Worm (Caenorhabditis elegans) whole organism, young adult: ENCODE data around the gene spat-3.

Source experiments
- B0336.3 ChIP-seq: fragments of 200-800 bp; sonication (Bioruptor generic); IDR thresholded peaks from 2 replicates; pipeline ENCODE4 v1.3.6; 2022; ENCODE audit warnings: missing genetic modification characterization, missing compliant biosample characterization
- C06A6.2 ChIP-seq: fragments of 200-800 bp; sonication (Bioruptor generic); conservative IDR thresholded peaks from 2 replicates; pipeline ENCODE4 v1.3.6; 2022; ENCODE audit warnings: missing genetic modification characterization, missing compliant biosample characterization
- F33H1.4 ChIP-seq: fragments of 200-800 bp; sonication (Bioruptor generic); IDR thresholded peaks from 2 replicates; pipeline ENCODE4 v1.3.6; 2022; ENCODE audit warnings: missing genetic modification reagents, missing genetic modification characterization, missing compliant biosample characterization
- F49E8.2 ChIP-seq: sonication (generic microtip); optimal IDR thresholded peaks from 3 replicates; lab custom pipeline; 2017; ENCODE audit warnings: missing genetic modification characterization, mild to moderate bottlenecking, missing compliant biosample characterization, antibody characterized with exemption, moderate library complexity; ENCODE audit not compliant: insufficient read depth
- F57C9.4 ChIP-seq: sonication (generic microtip); optimal IDR thresholded peaks from 2 replicates; lab custom pipeline; 2017; ENCODE audit warnings: mild to moderate bottlenecking, missing genetic modification characterization, missing compliant biosample characterization
- K11D2.4 ChIP-seq: fragments of 200-800 bp; sonication (Bioruptor generic); IDR thresholded peaks from 2 replicates; pipeline ENCODE4 v1.3.6; 2022; ENCODE audit warnings: missing genetic modification reagents, missing genetic modification characterization, missing compliant biosample characterization
- Y79H2A.3 ChIP-seq: fragments of 200-800 bp; sonication (Bioruptor generic); conservative IDR thresholded peaks from 2 replicates; pipeline ENCODE4 v1.3.6; 2022; ENCODE audit warnings: missing genetic modification reagents, missing genetic modification characterization, missing compliant biosample characterization
- Y95B8A.8 ChIP-seq: fragments of 200-800 bp; sonication (Bioruptor generic); IDR thresholded peaks from 2 replicates; pipeline ENCODE4 v1.3.6; 2022; ENCODE audit warnings: missing genetic modification reagents, missing genetic modification characterization, missing compliant biosample characterization
- ZK185.1 ChIP-seq: sonication (generic microtip); optimal IDR thresholded peaks from 2 replicates; lab custom pipeline; 2016; ENCODE audit warnings: mild to moderate bottlenecking, missing genetic modification characterization, missing compliant biosample characterization; ENCODE audit not compliant: poor library complexity, severe bottlenecking
- aptf-2 ChIP-seq: fragments of 200-800 bp; sonication (Bioruptor generic); conservative IDR thresholded peaks from 2 replicates; pipeline ENCODE4 v1.3.6; 2022; ENCODE audit warnings: missing genetic modification reagents, missing genetic modification characterization, missing compliant biosample characterization
- attf-5 ChIP-seq: fragments of 200-800 bp; sonication (Bioruptor generic); optimal IDR thresholded peaks from 2 replicates; lab custom pipeline; 2018; ENCODE audit warnings: mild to moderate bottlenecking, missing genetic modification characterization, missing compliant biosample characterization
- attf-6 ChIP-seq: fragments of 200-800 bp; sonication (Bioruptor generic); IDR thresholded peaks from 2 replicates; pipeline ENCODE4 v1.3.6; 2022; ENCODE audit warnings: missing genetic modification reagents, missing genetic modification characterization, missing compliant biosample characterization
- bed-1 ChIP-seq: fragments of 200-800 bp; sonication (Bioruptor generic); IDR thresholded peaks from 2 replicates; pipeline ENCODE4 v1.3.6; 2022; ENCODE audit warnings: missing genetic modification reagents, missing genetic modification characterization, missing compliant biosample characterization
- cebp-1 ChIP-seq, 2 experiments: fragments of 200-800 bp in 1 of 2; sonication (Bioruptor generic) in 1 of 2; sonication (generic microtip) in 1 of 2; IDR thresholded peaks in 1 of 2; optimal IDR thresholded peaks in 1 of 2; 2 replicates each; pipeline versions ENCODE4 v1.3.6 to Lab custom; 2017 to 2022; ENCODE audit warnings: missing compliant biosample characterization in 2 of 2, missing genetic modification characterization in 2 of 2, mild to moderate bottlenecking in 1 of 2, missing genetic modification reagents in 1 of 2, moderate library complexity in 1 of 2
- ceh-100 ChIP-seq: fragments of 200-800 bp; sonication (Bioruptor generic); IDR thresholded peaks from 2 replicates; pipeline ENCODE4 v1.3.6; 2022; ENCODE audit warnings: missing genetic modification reagents, missing genetic modification characterization, missing compliant biosample characterization
- ceh-40 ChIP-seq: fragments of 200-800 bp; sonication (Bioruptor generic); IDR thresholded peaks from 2 replicates; pipeline ENCODE4 v1.3.6; 2022; ENCODE audit warnings: missing genetic modification characterization, missing compliant biosample characterization
- ceh-79 ChIP-seq: sonication (generic microtip); optimal IDR thresholded peaks from 2 replicates; lab custom pipeline; 2017; ENCODE audit warnings: mild to moderate bottlenecking, missing genetic modification characterization, missing compliant biosample characterization
- die-1 ChIP-seq: sonication (generic microtip); optimal IDR thresholded peaks from 2 replicates; lab custom pipeline; 2016; ENCODE audit warnings: missing genotype, mild to moderate bottlenecking, missing genetic modification characterization, missing compliant biosample characterization
- dox-1 ChIP-seq: fragments of 200-800 bp; sonication (Bioruptor generic); IDR thresholded peaks from 2 replicates; pipeline ENCODE4 v1.3.6; 2022; ENCODE audit warnings: missing genetic modification reagents, missing genetic modification characterization, missing compliant biosample characterization
- dpff-1 ChIP-seq: sonication (generic microtip); optimal IDR thresholded peaks from 2 replicates; lab custom pipeline; 2017; ENCODE audit warnings: mild to moderate bottlenecking, missing genetic modification characterization, missing compliant biosample characterization
- egrh-3 ChIP-seq: fragments of 200-800 bp; sonication (Bioruptor generic); IDR thresholded peaks from 2 replicates; pipeline ENCODE4 v1.3.6; 2022; ENCODE audit warnings: missing genetic modification reagents, missing genetic modification characterization, missing compliant biosample characterization
- ets-4 ChIP-seq: fragments of 200-800 bp; sonication (Bioruptor generic); optimal IDR thresholded peaks from 2 replicates; lab custom pipeline; 2018; ENCODE audit warnings: mild to moderate bottlenecking, missing genetic modification characterization, missing compliant biosample characterization
- fkh-3 ChIP-seq: sonication (generic microtip); optimal IDR thresholded peaks from 2 replicates; lab custom pipeline; 2016; ENCODE audit warnings: mild to moderate bottlenecking, missing genetic modification characterization, missing compliant biosample characterization
- him-1 ChIP-seq: sonication (generic microtip); optimal IDR thresholded peaks from 2 replicates; lab custom pipeline; 2016; ENCODE audit warnings: missing genotype, missing genetic modification reagents, missing genetic modification characterization, missing compliant biosample characterization
- hmg-1.2 ChIP-seq: fragments of 200-800 bp; sonication (Bioruptor generic); IDR thresholded peaks from 2 replicates; pipeline ENCODE4 v1.3.6; 2022; ENCODE audit warnings: missing genetic modification reagents, missing genetic modification characterization, missing compliant biosample characterization
- hrde-1 ChIP-seq: sonication (generic microtip); optimal IDR thresholded peaks from 2 replicates; lab custom pipeline; 2016; ENCODE audit warnings: missing genetic modification characterization, mild to moderate bottlenecking, missing compliant biosample characterization, moderate library complexity, missing genotype, missing genetic modification reagents, borderline replicate concordance
- let-607 ChIP-seq, 2 experiments: fragments of 200-800 bp in 1 of 2; sonication (Bioruptor generic) in 1 of 2; sonication (generic microtip) in 1 of 2; optimal IDR thresholded peaks; 2 replicates each; lab custom pipeline; 2016 to 2018; ENCODE audit warnings: mild to moderate bottlenecking in 2 of 2, missing compliant biosample characterization in 2 of 2, missing genetic modification characterization in 2 of 2, moderate library complexity in 2 of 2, missing genotype in 1 of 2
- lin-40 ChIP-seq: sonication (generic microtip); optimal IDR thresholded peaks from 2 replicates; lab custom pipeline; 2016; ENCODE audit warnings: missing genetic modification characterization, mild to moderate bottlenecking, missing compliant biosample characterization, missing genotype, missing genetic modification reagents
- madf-3 ChIP-seq: fragments of 200-800 bp; sonication (Bioruptor generic); IDR thresholded peaks from 2 replicates; pipeline ENCODE4 v1.3.6; 2022; ENCODE audit warnings: missing genetic modification reagents, missing genetic modification characterization, missing compliant biosample characterization
- mel-28 ChIP-seq: sonication (generic microtip); optimal IDR thresholded peaks from 2 replicates; lab custom pipeline; 2016; ENCODE audit warnings: borderline replicate concordance, mild to moderate bottlenecking, missing genetic modification characterization, missing compliant biosample characterization
- pha-4 ChIP-seq: fragments of 150-350 bp; sonication (generic microtip); optimal IDR thresholded peaks from 2 replicates; lab custom pipeline; 2014; ENCODE audit warnings: missing biosample characterization, missing genetic modification reagents, missing genetic modification characterization
- rcor-1 ChIP-seq: fragments of 200-800 bp; sonication (Bioruptor generic); IDR thresholded peaks from 2 replicates; pipeline ENCODE4 v1.3.6; 2022; ENCODE audit warnings: missing genetic modification reagents, missing genetic modification characterization, missing compliant biosample characterization
- snpc-4 ChIP-seq, 5 experiments: fragments of 150-350 bp in 1 of 5; sonication (generic microtip) in 4 of 5; optimal IDR thresholded peaks; 2 replicates each; lab custom pipeline; 2014 to 2018; ENCODE audit warnings: missing genetic modification characterization in 5 of 5, missing biosample characterization in 3 of 5, antibody characterized with exemption in 2 of 5, mild to moderate bottlenecking in 2 of 5, missing compliant biosample characterization in 2 of 5, missing genotype in 2 of 5, moderate library complexity in 2 of 5, missing genetic modification reagents in 1 of 5
- unc-62 ChIP-seq: fragments of 150-350 bp; optimal IDR thresholded peaks from 2 replicates; lab custom pipeline; 2014; ENCODE audit warnings: missing biosample characterization, missing genetic modification reagents, missing genetic modification characterization
- xnd-1 ChIP-seq: sonication (generic microtip); optimal IDR thresholded peaks from 2 replicates; lab custom pipeline; 2016; ENCODE audit warnings: missing genotype, missing genetic modification reagents, missing genetic modification characterization, missing compliant biosample characterization
- zfh-2 ChIP-seq: fragments of 200-800 bp; sonication (Bioruptor generic); conservative IDR thresholded peaks from 2 replicates; pipeline ENCODE4 v1.3.6; 2022; ENCODE audit warnings: missing genetic modification reagents, missing genetic modification characterization, missing compliant biosample characterization
- zim-3 ChIP-seq: sonication (generic microtip); optimal IDR thresholded peaks from 2 replicates; lab custom pipeline; 2017; ENCODE audit warnings: mild to moderate bottlenecking, missing genetic modification characterization, moderate library complexity, missing compliant biosample characterization
- ztf-18 ChIP-seq: sonication (generic microtip); optimal IDR thresholded peaks from 2 replicates; lab custom pipeline; 2016; ENCODE audit warnings: missing genotype, mild to moderate bottlenecking, missing genetic modification characterization, missing compliant biosample characterization
- ztf-26 ChIP-seq: sonication (generic microtip); optimal IDR thresholded peaks from 2 replicates; lab custom pipeline; 2017; ENCODE audit warnings: missing genetic modification characterization, missing compliant biosample characterization

Gene spat-3

DNA sequence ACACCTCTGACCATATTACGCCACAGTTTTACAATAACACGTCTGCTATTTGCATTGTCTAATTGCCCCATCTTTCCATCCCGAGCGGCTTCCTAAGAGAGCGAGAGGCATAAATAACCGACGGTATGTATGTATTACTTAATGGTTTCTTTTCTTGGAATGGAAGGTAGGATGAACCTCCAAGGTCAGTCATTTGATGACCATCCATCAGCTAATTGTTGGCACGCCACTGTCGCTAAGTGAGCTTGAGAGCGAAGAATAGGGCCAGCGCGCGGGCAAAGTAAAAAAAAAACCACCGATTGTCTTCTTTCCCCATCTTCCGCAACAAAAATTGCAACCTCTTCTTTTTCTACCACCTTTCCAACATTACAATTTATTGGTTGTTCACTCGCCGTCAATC is 49.7 kb downstream of the spat-3 start:
- TF ChIP-seq ceh-79, result no peak
- no peak for TF ChIP-seq madf-3 (GFP tag; lab: Robert Waterston, UW)
- TF ChIP-seq mel-28 (tag; lab: Kevin White, UChicago), result no peak

ce11 chrX:4554385-4554784 is 51.3 kb downstream of the spat-3 start, which contains the start of gene ham-2:
Gene ham-2, plus strand, starts transcription at chrX:4554685.
- TF ChIP-seq ets-4 (GFP tag; lab: Kevin White, UChicago), result no peak
- no peak for TF ChIP-seq xnd-1 (tag; lab: Kevin White, UChicago)
- no peak for TF ChIP-seq ZK185.1 (tag; lab: Kevin White, UChicago)
- TF ChIP-seq ztf-18 (tag; lab: Kevin White, UChicago), result no peak
- TF ChIP-seq dpff-1 (tag; lab: Kevin White, UChicago), result no peak
- no peak for TF ChIP-seq snpc-4 (GFP tag; optimal IDR thresholded peaks at IDR 0.05; lab: Kevin White, UChicago)
- no peak for TF ChIP-seq snpc-4 (tag; optimal IDR thresholded peaks at IDR 0.05; lab: Kevin White, UChicago)
- no peak for TF ChIP-seq pha-4 (tag; lab: Kevin White, UChicago)
- TF ChIP-seq F49E8.2 (tag; lab: Kevin White, UChicago), result no peak
- no peak for TF ChIP-seq bed-1 (GFP tag; lab: Robert Waterston, UW)
- TF ChIP-seq F57C9.4 (tag; lab: Kevin White, UChicago), result no peak
- TF ChIP-seq ceh-100 (GFP tag; lab: Robert Waterston, UW), result no peak
- TF ChIP-seq K11D2.4 (GFP tag; lab: Robert Waterston, UW), result no peak
- TF ChIP-seq egrh-3 (GFP tag; lab: Robert Waterston, UW), result no peak
- TF ChIP-seq zim-3, result no peak
- TF ChIP-seq F33H1.4, result no peak

ce11 chrX:4553491-4553890 is 52.2 kb downstream of the spat-3 start:
- TF ChIP-seq cebp-1 (GFP tag; IDR thresholded peaks at IDR 0.05; lab: Robert Waterston, UW), result no peak
- peak; percentile 39 for TF ChIP-seq cebp-1 (tag; optimal IDR thresholded peaks at IDR 0.05; lab: Kevin White, UChicago)
- TF ChIP-seq C06A6.2 (GFP tag; lab: Robert Waterston, UW), result no peak

DNA sequence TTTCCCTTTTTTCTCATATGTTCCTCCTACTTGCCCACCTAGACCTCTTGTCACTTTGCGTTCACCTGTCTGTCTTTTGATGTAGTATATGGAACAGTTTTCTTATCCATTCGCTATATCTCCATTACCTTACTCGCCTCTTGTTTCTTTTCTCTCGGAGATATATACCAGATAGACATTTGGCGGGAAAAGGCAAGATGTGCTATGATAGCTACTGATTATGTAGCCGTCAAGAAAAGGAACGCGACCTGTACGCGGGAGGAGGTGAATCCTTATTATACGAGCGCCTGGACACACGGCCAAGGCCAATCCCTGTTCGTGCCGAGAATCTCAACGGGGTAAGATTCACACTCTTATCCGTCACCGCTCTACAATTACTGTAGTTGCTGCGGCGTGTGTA is 52.7 kb downstream of the spat-3 start:
- TF ChIP-seq F33H1.4 (no peak), Y95B8A.8 (GFP tag; lab: Robert Waterston, UW) (no peak), attf-5 (GFP tag; lab: Kevin White, UChicago) (no peak), him-1 (tag; lab: Kevin White, UChicago) (no peak), fkh-3 (tag; lab: Kevin White, UChicago) (no peak), ztf-26 (tag; lab: Kevin White, UChicago) (no peak), hrde-1 (tag; lab: Kevin White, UChicago) (no peak), F57C9.4 (tag; lab: Kevin White, UChicago) (no peak)

DNA sequence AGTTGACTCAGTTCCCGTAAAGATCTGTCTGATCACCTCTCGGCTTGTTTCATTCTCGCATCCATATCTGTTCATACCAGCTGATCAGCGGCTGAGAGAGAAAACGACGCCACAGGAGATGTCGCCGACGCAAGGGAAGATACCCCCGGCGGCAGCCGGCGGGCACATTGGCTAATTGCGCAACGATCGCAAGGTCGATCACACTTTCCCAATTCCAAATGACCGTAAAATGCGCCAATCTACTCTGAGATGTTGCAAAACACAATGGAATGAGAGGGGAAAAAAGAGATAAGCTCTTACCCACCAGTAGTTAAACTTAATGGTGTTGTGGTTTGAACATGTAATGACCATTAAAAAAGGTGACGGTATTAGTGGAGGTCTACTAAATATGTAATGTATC is 54.7 kb downstream of the spat-3 start:
- no peak for TF ChIP-seq unc-62 (GFP tag; lab: Kevin White, UChicago)
- no peak for TF ChIP-seq Y79H2A.3 (GFP tag; lab: Robert Waterston, UW)
- no peak for TF ChIP-seq B0336.3 (GFP tag; lab: Robert Waterston, UW)
- TF ChIP-seq hmg-1.2, result no peak
- no peak for TF ChIP-seq ceh-40 (GFP tag; lab: Robert Waterston, UW)
- no peak for TF ChIP-seq lin-40
- TF ChIP-seq die-1 (tag; lab: Kevin White, UChicago), result no peak
- TF ChIP-seq attf-6 (GFP tag; lab: Robert Waterston, UW), result no peak
- no peak for TF ChIP-seq aptf-2 (GFP tag; lab: Robert Waterston, UW)
- TF ChIP-seq madf-3 (GFP tag; lab: Robert Waterston, UW), result 0 out of 2 replicates have a peak, but pooled peaks have one; percentile 53
- TF ChIP-seq dox-1 (GFP tag; lab: Robert Waterston, UW), result 0 out of 2 replicates have a peak, but pooled peaks have one; percentile 19
- TF ChIP-seq cebp-1 (GFP tag; IDR thresholded peaks at IDR 0.05; lab: Robert Waterston, UW), result no peak
- TF ChIP-seq cebp-1 (tag; optimal IDR thresholded peaks at IDR 0.05; lab: Kevin White, UChicago), result peak; percentile 13
- no peak for TF ChIP-seq let-607 (tag; optimal IDR thresholded peaks at IDR 0.05; lab: Kevin White, UChicago)
- TF ChIP-seq rcor-1, result no peak
- TF ChIP-seq zfh-2 (GFP tag; lab: Robert Waterston, UW), result peak; percentile 46
- TF ChIP-seq ceh-79, result no peak
- TF ChIP-seq, all 124 proteins: peak for 4
